Fruit fly (Drosophila melanogaster) whole organism: ENCODE results near the gene CG46307.

ENCODE experiments used
- CG8478 ChIP-seq: fragments of >200 bp; optimal IDR thresholded peaks from 2 replicates; lab custom pipeline; 2018; ENCODE audit warnings: inconsistent platforms
- Dll ChIP-seq: fragments of >200 bp; optimal IDR thresholded peaks from 2 replicates; lab custom pipeline; 2017
- pan ChIP-seq: fragments of >200 bp; optimal IDR thresholded peaks from 2 replicates; lab custom pipeline; 2017
- psq ChIP-seq: fragments of >200 bp; optimal IDR thresholded peaks from 2 replicates; lab custom pipeline; 2017
- usp ChIP-seq: fragments of >200 bp; optimal IDR thresholded peaks from 2 replicates; lab custom pipeline; 2017; ENCODE audit warnings: missing biosample characterization, missing genetic modification characterization, mixed read lengths

DNA sequence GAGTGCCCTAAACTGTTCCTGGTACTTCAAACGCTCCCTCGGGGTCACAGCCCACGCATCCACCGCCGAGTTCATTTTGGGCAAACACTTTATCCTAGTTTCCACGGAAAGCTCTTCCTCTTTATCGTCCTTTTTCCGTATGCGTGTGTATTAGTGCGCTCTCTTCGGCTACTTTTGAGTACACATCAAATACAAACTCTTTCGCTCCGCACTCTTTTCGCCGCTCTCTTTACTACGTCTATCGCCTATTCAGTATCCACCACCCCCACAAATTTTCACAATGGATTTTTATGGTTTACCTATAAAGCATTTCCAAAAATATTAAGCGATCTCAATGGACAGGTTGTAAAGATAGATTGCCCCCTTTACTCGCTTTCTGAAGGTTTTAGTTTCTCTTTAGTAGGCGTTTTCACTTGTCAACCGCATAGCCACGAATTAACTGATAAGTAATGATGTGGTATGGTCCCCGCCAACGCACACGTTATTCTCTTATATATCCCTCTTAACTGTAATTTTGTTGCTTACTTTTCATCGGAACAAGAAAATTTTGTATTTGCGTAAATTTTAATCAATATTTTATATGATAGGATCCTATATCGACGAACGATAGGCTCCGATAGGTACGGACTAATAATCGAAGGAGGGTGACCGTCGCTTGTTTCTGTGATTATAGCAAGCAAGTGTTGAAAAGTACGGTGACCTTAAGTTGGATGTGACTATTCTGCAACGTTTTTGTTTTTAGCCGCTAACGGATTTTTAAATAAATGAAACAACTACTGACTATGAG, 37.5 kb downstream of the CG46307 start, which contains the start of gene Dap160:
- TF ChIP-seq CG8478 (no peak), psq (lab: Kevin White, UChicago) (no peak), pan (no peak), usp (GFP tag; lab: Kevin White, UChicago) (no peak), Dll (lab: Kevin White, UChicago) (no peak)
